ENCODE assay signal across 4 fruit fly cellular contexts in the genomic region with DNA sequence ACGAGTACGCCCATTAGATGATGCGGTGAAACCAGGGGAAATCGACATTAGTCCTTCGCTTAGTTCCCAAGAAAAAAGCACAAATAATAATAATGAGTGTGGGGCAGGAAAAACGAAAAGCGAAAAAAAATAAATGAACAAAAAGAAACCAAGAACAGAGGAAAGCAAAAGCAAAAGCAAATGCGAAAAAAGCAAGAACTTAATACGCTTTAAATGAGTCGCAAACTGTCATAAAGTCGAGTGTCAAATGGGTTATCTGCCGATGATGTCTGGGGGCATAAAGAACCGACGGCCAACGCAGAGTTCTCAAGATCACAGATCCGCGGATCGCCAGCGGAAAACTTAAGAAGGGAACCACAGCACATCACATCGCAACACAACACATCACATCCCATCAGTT.
TF ChIP-seq lines count a peak whose summit lies in the region.

No protein-coding gene starts in this region.

- no peak for TF ChIP-seq CTCF in whole organism, embryonic (GFP tag; optimal IDR thresholded peaks at IDR 0.05; lab: Kevin White, UChicago)

TF ChIP-seq in whole organism, embryonic, 481 proteins besides CTCF, POLR2A, EP300 and RAD21:
- TF ChIP-seq nom (GFP tag; optimal IDR thresholded peaks at IDR 0.05; lab: Kevin White, UChicago): peak; percentile 87
- peak in 1 of 2 experiments; percentile 82 for TF ChIP-seq bsh (GFP tag; optimal IDR thresholded peaks at IDR 0.05; lab: Kevin White, UChicago)
- TF ChIP-seq Drgx (GFP tag; IDR thresholded peaks at IDR 0.05; lab: Robert Waterston, UW): 0 out of 2 replicates have a peak, but pooled peaks have one; percentile 33
- TF ChIP-seq bigmax (GFP tag; optimal IDR thresholded peaks at IDR 0.05; lab: Kevin White, UChicago): no peak
- TF ChIP-seq CG4282 (GFP tag; optimal IDR thresholded peaks at IDR 0.05; lab: Kevin White, UChicago): no peak
TF ChIP-seq in whole organism, embryonic: peak in this region for 3.

TF ChIP-seq in whole organism, prepupa, 60 proteins besides CTCF, POLR2A, EP300 and RAD21 (continues in another document):
- TF ChIP-seq CG15336 (GFP tag; IDR thresholded peaks at IDR 0.05; lab: Robert Waterston, UW): peak; percentile 38; the same call in 1 of the 2 replicates
- TF ChIP-seq CG11294 (GFP tag; IDR thresholded peaks at IDR 0.05; lab: Robert Waterston, UW): no peak
- no peak for TF ChIP-seq salr (GFP tag; optimal IDR thresholded peaks at IDR 0.05; lab: Kevin White, UChicago)
- TF ChIP-seq CG3919 (GFP tag; optimal IDR thresholded peaks at IDR 0.05; lab: Kevin White, UChicago): no peak
- no peak for TF ChIP-seq CG6792 (GFP tag; optimal IDR thresholded peaks at IDR 0.05; lab: Kevin White, UChicago)
- no peak for TF ChIP-seq topi (GFP tag; optimal IDR thresholded peaks at IDR 0.05; lab: Kevin White, UChicago)
- no peak for TF ChIP-seq CG4318 (GFP tag; optimal IDR thresholded peaks at IDR 0.05; lab: Kevin White, UChicago)
- TF ChIP-seq spab (GFP tag; optimal IDR thresholded peaks at IDR 0.05; lab: Kevin White, UChicago): peak; percentile 51
- TF ChIP-seq Blimp-1 (GFP tag; optimal IDR thresholded peaks at IDR 0.05; lab: Kevin White, UChicago): no peak
- TF ChIP-seq Eip78C (GFP tag; lab: Kevin White, UChicago): peak; percentile 21
- TF ChIP-seq CG10669 (GFP tag; optimal IDR thresholded peaks at IDR 0.05; lab: Kevin White, UChicago): peak; percentile 34
- no peak for TF ChIP-seq CG8319 (GFP tag; optimal IDR thresholded peaks at IDR 0.05; lab: Kevin White, UChicago)
- no peak for TF ChIP-seq Sox102F (GFP tag; optimal IDR thresholded peaks at IDR 0.05; lab: Kevin White, UChicago)
- no peak for TF ChIP-seq Ets21C (GFP tag; optimal IDR thresholded peaks at IDR 0.05; lab: Kevin White, UChicago)
- peak; percentile 79 for TF ChIP-seq ss (GFP tag; optimal IDR thresholded peaks at IDR 0.05; lab: Kevin White, UChicago)
- no peak for TF ChIP-seq pdm3 (GFP tag; optimal IDR thresholded peaks at IDR 0.05; lab: Kevin White, UChicago)
- TF ChIP-seq CG3032 (tag; optimal IDR thresholded peaks at IDR 0.05; lab: Kevin White, UChicago): peak; percentile 51
- no peak for TF ChIP-seq acj6 (GFP tag; optimal IDR thresholded peaks at IDR 0.05; lab: Kevin White, UChicago)
- peak; percentile 76; the same call in 2 of the 3 replicates for TF ChIP-seq CG6163 (GFP tag; IDR thresholded peaks at IDR 0.05; lab: Robert Waterston, UW)
- TF ChIP-seq achi (GFP tag; optimal IDR thresholded peaks at IDR 0.05; lab: Kevin White, UChicago): no peak
- TF ChIP-seq Sox15 (GFP tag; optimal IDR thresholded peaks at IDR 0.05; lab: Kevin White, UChicago): no peak
- TF ChIP-seq CG10631 (GFP tag; optimal IDR thresholded peaks at IDR 0.05; lab: Kevin White, UChicago): no peak
- no peak for TF ChIP-seq Eip93F (GFP tag; optimal IDR thresholded peaks at IDR 0.05; lab: Kevin White, UChicago)
- TF ChIP-seq esn (GFP tag; optimal IDR thresholded peaks at IDR 0.05; lab: Kevin White, UChicago): no peak
- peak; percentile 57 for TF ChIP-seq Ets96B (tag; optimal IDR thresholded peaks at IDR 0.05; lab: Kevin White, UChicago)
- TF ChIP-seq Hr39 (GFP tag; optimal IDR thresholded peaks at IDR 0.05; lab: Kevin White, UChicago): no peak
- peak; percentile 70 for TF ChIP-seq CG9139 (GFP tag; optimal IDR thresholded peaks at IDR 0.05; lab: Kevin White, UChicago)
- TF ChIP-seq CG6276 (GFP tag; optimal IDR thresholded peaks at IDR 0.05; lab: Kevin White, UChicago): peak; percentile 58

TF ChIP-seq in whole organism, pupa, 21 proteins besides CTCF, POLR2A, EP300 and RAD21:
- TF ChIP-seq CG4496 (GFP tag; IDR thresholded peaks at IDR 0.05; lab: Robert Waterston, UW): peak; percentile 48; the same call in 1 of the 3 replicates
- TF ChIP-seq fd96Ca (GFP tag; IDR thresholded peaks at IDR 0.05; lab: Robert Waterston, UW): no peak
- TF ChIP-seq Ets98B (GFP tag; IDR thresholded peaks at IDR 0.05; lab: Robert Waterston, UW): no peak
- TF ChIP-seq Pif1B (GFP tag; optimal IDR thresholded peaks at IDR 0.05; lab: Kevin White, UChicago): peak; percentile 28
- TF ChIP-seq CG8159 (tag; optimal IDR thresholded peaks at IDR 0.05; lab: Kevin White, UChicago): peak; percentile 50
- peak; percentile 12 for TF ChIP-seq CG9948 (tag; optimal IDR thresholded peaks at IDR 0.05; lab: Kevin White, UChicago)
- TF ChIP-seq CG13204 (GFP tag; optimal IDR thresholded peaks at IDR 0.05; lab: Kevin White, UChicago): peak; percentile 83
- peak; percentile 66 for TF ChIP-seq CG34367 (tag; optimal IDR thresholded peaks at IDR 0.05; lab: Kevin White, UChicago)
- TF ChIP-seq rn (GFP tag; IDR thresholded peaks at IDR 0.05; lab: Robert Waterston, UW): no peak
- peak; percentile 83 for TF ChIP-seq EcR (GFP tag; optimal IDR thresholded peaks at IDR 0.05; lab: Kevin White, UChicago)
- peak; percentile 32 for TF ChIP-seq CG17806 (tag; optimal IDR thresholded peaks at IDR 0.05; lab: Kevin White, UChicago)
- no peak for TF ChIP-seq Snoo (tag; optimal IDR thresholded peaks at IDR 0.05; lab: Kevin White, UChicago)
- TF ChIP-seq CG15710 (tag; optimal IDR thresholded peaks at IDR 0.05; lab: Kevin White, UChicago): peak; percentile 65
- peak; percentile 24 for TF ChIP-seq Pif1A (GFP tag; optimal IDR thresholded peaks at IDR 0.05; lab: Kevin White, UChicago)
- TF ChIP-seq CG14655 (GFP tag; optimal IDR thresholded peaks at IDR 0.05; lab: Kevin White, UChicago): peak; percentile 63
- TF ChIP-seq CG32121 (GFP tag; IDR thresholded peaks at IDR 0.05; lab: Robert Waterston, UW): no peak
- peak; percentile 43 for TF ChIP-seq CG8301 (tag; optimal IDR thresholded peaks at IDR 0.05; lab: Kevin White, UChicago)
- TF ChIP-seq CG12605 (GFP tag; IDR thresholded peaks at IDR 0.05; lab: Robert Waterston, UW): peak; percentile 85
- TF ChIP-seq D1 (tag; optimal IDR thresholded peaks at IDR 0.05; lab: Kevin White, UChicago): no peak
- TF ChIP-seq gl (tag; optimal IDR thresholded peaks at IDR 0.05; lab: Kevin White, UChicago): peak; percentile 81
- TF ChIP-seq CG10348 (GFP tag; IDR thresholded peaks at IDR 0.05; lab: Robert Waterston, UW): no peak

TF ChIP-seq in whole organism, wandering third instar larva, 38 proteins besides CTCF, POLR2A, EP300 and RAD21:
- TF ChIP-seq Rel (GFP tag; optimal IDR thresholded peaks at IDR 0.05; lab: Kevin White, UChicago): no peak
- peak; percentile 3 for TF ChIP-seq Rel (tag; optimal IDR thresholded peaks at IDR 0.05; lab: Kevin White, UChicago)
- no peak for TF ChIP-seq sage (GFP tag; optimal IDR thresholded peaks at IDR 0.05; lab: Kevin White, UChicago)
TF ChIP-seq in whole organism, wandering third instar larva: peak in this region for 1.
